Fruit fly (Drosophila melanogaster) S2 (cell line): ENCODE results near the gene fy.

Experiments used
- CG8478 ChIP-seq: fragments of >200 bp; optimal IDR thresholded peaks from 2 replicates; lab custom pipeline; 2018
- CTCF ChIP-seq, 2 experiments: fragments of >200 bp; optimal IDR thresholded peaks; 2 replicates each; lab custom pipeline; 2018

fy gene

dm6 chr2L:8371354-8371937 lies 31.6 kb downstream of the fy start:
- TF ChIP-seq CTCF (optimal IDR thresholded peaks at IDR 0.05; lab: Kevin White, UChicago) (no peak), CG8478 (lab: Kevin White, UChicago) (no peak)

- TF ChIP-seq CTCF (optimal IDR thresholded peaks at IDR 0.05; lab: Kevin White, UChicago) (no peak), CG8478 (lab: Kevin White, UChicago) (no peak)
Observed at dm6 chr2L:8370364-8371326, 32.4 kb downstream of the fy start, which contains the start of gene CG17292. Gene CG17292 (plus strand): TSS chr2L:8370454.

- TF ChIP-seq CG8478 (lab: Kevin White, UChicago) (no peak), CTCF (optimal IDR thresholded peaks at IDR 0.05; lab: Kevin White, UChicago) (no peak)
Observed at dm6 chr2L:8365701-8366643, 37.1 kb downstream of the fy start, which contains the start of gene Pp2A-29B. Gene Pp2A-29B (plus strand): TSS chr2L:8366038.

dm6 chr2L:8364006-8364956 lies 38.8 kb downstream of the fy start, which contains the start of the genes RpS13 and CSN8:
Gene RpS13 (minus strand): TSS chr2L:8364662.
Gene CSN8 (plus strand): TSS chr2L:8364855.
- TF ChIP-seq CG8478 (lab: Kevin White, UChicago), result no peak
- no peak for TF ChIP-seq CTCF (optimal IDR thresholded peaks at IDR 0.05; lab: Kevin White, UChicago)

dm6 chr2L:8362955-8363285 lies 40.2 kb downstream of the fy start:
- TF ChIP-seq CG8478 (lab: Kevin White, UChicago) (no peak), CTCF (optimal IDR thresholded peaks at IDR 0.05; lab: Kevin White, UChicago) (no peak)

dm6 chr2L:8362273-8362954 lies 40.7 kb downstream of the fy start, which contains the start of gene CG7627:
Gene CG7627 (minus strand): TSS chr2L:8362469.
- TF ChIP-seq CG8478 (lab: Kevin White, UChicago) (no peak), CTCF (optimal IDR thresholded peaks at IDR 0.05; lab: Kevin White, UChicago) (no peak)

- TF ChIP-seq CTCF (optimal IDR thresholded peaks at IDR 0.05; lab: Kevin White, UChicago) (no peak), CG8478 (lab: Kevin White, UChicago) (no peak)
Observed at dm6 chr2L:8361204-8361952, 41.7 kb downstream of the fy start.

- TF ChIP-seq CTCF (optimal IDR thresholded peaks at IDR 0.05; lab: Kevin White, UChicago), result no peak
- no peak for TF ChIP-seq CG8478 (lab: Kevin White, UChicago)
Observed at dm6 chr2L:8355419-8355818, 47.7 kb downstream of the fy start.

- TF ChIP-seq CG8478 (lab: Kevin White, UChicago) (no peak), CTCF (optimal IDR thresholded peaks at IDR 0.05; lab: Kevin White, UChicago) (no peak)
Observed at dm6 chr2L:8351864-8352263, 51.2 kb downstream of the fy start, which contains the start of gene Mur29B. Gene Mur29B (plus strand): TSS chr2L:8352187.
